Worm (Caenorhabditis elegans) whole organism, L3 larva: Measurements from ENCODE around the gene C55A6.3.

Experiments used
- ceh-28 ChIP-seq: fragments of 150-350 bp; optimal IDR thresholded peaks from 2 replicates; lab custom pipeline; 2014; ENCODE audit warnings: missing biosample characterization, missing genetic modification reagents, missing genetic modification characterization
- ceh-82 ChIP-seq: fragments of 150-350 bp; optimal IDR thresholded peaks from 2 replicates; lab custom pipeline; 2014; ENCODE audit warnings: missing biosample characterization, missing genetic modification characterization
- egl-27 ChIP-seq: sonication (generic microtip); optimal IDR thresholded peaks from 4 replicates; lab custom pipeline; 2017; ENCODE audit warnings: missing biosample characterization, missing genetic modification reagents, missing genetic modification characterization
- elt-1 ChIP-seq: fragments of 150-350 bp; optimal IDR thresholded peaks from 2 replicates; lab custom pipeline; 2014; ENCODE audit warnings: missing biosample characterization, missing genetic modification characterization
- elt-3 ChIP-seq, 3 experiments: fragments of 150-350 bp in 1 of 3; sonication (generic microtip) in 2 of 3; optimal IDR thresholded peaks; 2 replicates in 2 of 3; 4 replicates in 1 of 3; lab custom pipeline; 2014 to 2017; ENCODE audit warnings: missing biosample characterization in 3 of 3, missing genetic modification characterization in 3 of 3
- fkh-10 ChIP-seq: sonication (generic microtip); optimal IDR thresholded peaks from 2 replicates; lab custom pipeline; 2017; ENCODE audit warnings: missing biosample characterization, missing genetic modification reagents, missing genetic modification characterization
- lsy-12 ChIP-seq: sonication (generic microtip); optimal IDR thresholded peaks from 2 replicates; lab custom pipeline; 2016; ENCODE audit warnings: mild to moderate bottlenecking, missing genetic modification characterization, missing compliant biosample characterization
- nhr-12 ChIP-seq: fragments of 150-350 bp; optimal IDR thresholded peaks from 2 replicates; lab custom pipeline; 2014; ENCODE audit warnings: missing biosample characterization, missing genetic modification characterization
- nhr-23 ChIP-seq: fragments of 150-350 bp; optimal IDR thresholded peaks from 2 replicates; lab custom pipeline; 2014; ENCODE audit warnings: missing biosample characterization, missing genetic modification reagents, missing genetic modification characterization
- snpc-4 ChIP-seq: fragments of 150-350 bp; optimal IDR thresholded peaks from 2 replicates; lab custom pipeline; 2014; ENCODE audit warnings: missing biosample characterization, missing genetic modification characterization

- TF ChIP-seq ceh-82 (tag; lab: Kevin White, UChicago) (no peak), elt-1 (tag; lab: Kevin White, UChicago) (no peak), snpc-4 (tag; lab: Kevin White, UChicago) (no peak), fkh-10 (GFP tag; lab: Kevin White, UChicago) (no peak), nhr-23 (tag; lab: Kevin White, UChicago) (no peak), lsy-12 (no peak), elt-3 (tag; optimal IDR thresholded peaks at IDR 0.05; lab: Kevin White, UChicago) (no peak), egl-27 (tag; lab: Kevin White, UChicago) (no peak), nhr-12 (tag; lab: Kevin White, UChicago) (no peak), ceh-28 (no peak)
Observed at ce11 chrV:11527531-11527930, 14.2 kb upstream of the C55A6.3 start, which contains the start of gene ccch-1.
